Fruit fly (Drosophila melanogaster) whole organism, embryonic: ENCODE results near the gene Zdhhc8.

Experiments used
- Bgb ChIP-seq: fragments of 200-800 bp; sonication (Bioruptor generic); IDR thresholded peaks from 2 replicates; pipeline ENCODE4 v1.3.6; 2022; ENCODE audit warnings: missing biosample characterization, missing genetic modification characterization; ENCODE audit not compliant: partially characterized antibody
- CG10209 ChIP-seq: fragments of 200-800 bp; sonication (Bioruptor generic); optimal IDR thresholded peaks from 3 replicates; lab custom pipeline; 2017; ENCODE audit warnings: missing biosample characterization, mild to moderate bottlenecking, missing genetic modification characterization, missing genetic modification reagents
- CG1024 ChIP-seq: fragments of 200-800 bp; sonication (Bioruptor generic); IDR thresholded peaks from 2 replicates; pipeline ENCODE4 v1.3.6; 2022; ENCODE audit warnings: missing biosample characterization, missing genetic modification characterization
- CG10267 ChIP-seq: fragments of 200-800 bp; sonication (Bioruptor generic); optimal IDR thresholded peaks from 2 replicates; lab custom pipeline; 2018; ENCODE audit warnings: missing biosample characterization, mild to moderate bottlenecking, missing genetic modification characterization, moderate library complexity
- CG10543 ChIP-seq: fragments of 200-800 bp; sonication (Bioruptor generic); optimal IDR thresholded peaks from 3 replicates; lab custom pipeline; 2017; ENCODE audit warnings: missing biosample characterization, mild to moderate bottlenecking, missing genetic modification characterization, moderate library complexity
- CG13624 ChIP-seq: fragments of 200-800 bp; sonication (Bioruptor generic); optimal IDR thresholded peaks from 2 replicates; lab custom pipeline; 2016; ENCODE audit warnings: missing biosample characterization, missing genetic modification characterization
- CG17361 ChIP-seq: fragments of 200-800 bp; sonication (Bioruptor generic); IDR thresholded peaks from 3 replicates; pipeline ENCODE4 v1.3.6; 2022; ENCODE audit warnings: missing biosample characterization, missing genetic modification characterization
- CG2678 ChIP-seq: fragments of 200-800 bp; sonication (Bioruptor generic); optimal IDR thresholded peaks from 3 replicates; lab custom pipeline; 2019; ENCODE audit warnings: missing biosample characterization, mild to moderate bottlenecking, missing genetic modification characterization, moderate library complexity
- CG30403 ChIP-seq: fragments of 200-800 bp; sonication (Bioruptor generic); optimal IDR thresholded peaks from 3 replicates; lab custom pipeline; 2016; ENCODE audit warnings: missing biosample characterization, missing genetic modification characterization
- CG34224 ChIP-seq: fragments of 200-800 bp; sonication (Bioruptor generic); IDR thresholded peaks from 3 replicates; pipeline ENCODE4 v1.3.6; 2022; ENCODE audit warnings: missing biosample characterization, missing genetic modification characterization; ENCODE audit not compliant: partially characterized antibody
- CG43689 ChIP-seq: fragments of 200-800 bp; sonication (Bioruptor generic); IDR thresholded peaks from 2 replicates; pipeline ENCODE4 v1.3.6; 2022; ENCODE audit warnings: missing biosample characterization, missing genetic modification characterization
- CG4820 ChIP-seq: fragments of 200-800 bp; sonication (Bioruptor generic); optimal IDR thresholded peaks from 3 replicates; lab custom pipeline; 2016; ENCODE audit warnings: missing biosample characterization, missing genetic modification characterization
- CG5953 ChIP-seq: fragments of 200-800 bp; sonication (Bioruptor generic); IDR thresholded peaks from 2 replicates; pipeline ENCODE4 v1.3.6; 2022; ENCODE audit warnings: missing biosample characterization, missing genetic modification characterization
- CG9727 ChIP-seq: fragments of 200-800 bp; sonication (Bioruptor generic); optimal IDR thresholded peaks from 3 replicates; lab custom pipeline; 2017; ENCODE audit warnings: missing biosample characterization, mild to moderate bottlenecking, missing genetic modification characterization
- CoRest ChIP-seq: fragments of 200-800 bp; sonication (Bioruptor generic); optimal IDR thresholded peaks from 3 replicates; lab custom pipeline; 2018; ENCODE audit warnings: missing biosample characterization, mild to moderate bottlenecking, missing genetic modification characterization, moderate library complexity
- Gsc ChIP-seq: fragments of 200-800 bp; sonication (Bioruptor generic); IDR thresholded peaks from 2 replicates; pipeline ENCODE4 v1.3.6; 2022; ENCODE audit warnings: missing biosample characterization, missing genetic modification characterization
- HLH3B ChIP-seq: fragments of 200-800 bp; sonication (Bioruptor generic); IDR thresholded peaks from 2 replicates; pipeline ENCODE4 v1.3.6; 2022; ENCODE audit warnings: missing biosample characterization, missing genetic modification characterization
- Hmr ChIP-seq: fragments of 200-800 bp; sonication (Bioruptor generic); optimal IDR thresholded peaks from 3 replicates; lab custom pipeline; 2017; ENCODE audit warnings: mild to moderate bottlenecking, missing biosample characterization, missing genetic modification reagents, missing genetic modification characterization
- Lim3 ChIP-seq: fragments of 200-800 bp; sonication (Bioruptor generic); IDR thresholded peaks from 2 replicates; pipeline ENCODE4 v1.3.6; 2022; ENCODE audit warnings: missing biosample characterization, missing genetic modification characterization
- Nf-YB ChIP-seq: fragments of 200-800 bp; sonication (Bioruptor generic); optimal IDR thresholded peaks from 3 replicates; lab custom pipeline; 2019; ENCODE audit warnings: missing biosample characterization, mild to moderate bottlenecking, missing genetic modification characterization, moderate library complexity
- Opbp ChIP-seq: fragments of 200-800 bp; sonication (Bioruptor generic); IDR thresholded peaks from 3 replicates; pipeline ENCODE4 v1.3.6; 2022; ENCODE audit warnings: missing biosample characterization, missing genetic modification characterization; ENCODE audit not compliant: partially characterized antibody
- Rfx ChIP-seq: fragments of 200-800 bp; sonication (Bioruptor generic); IDR thresholded peaks from 2 replicates; pipeline ENCODE4 v1.3.6; 2022; ENCODE audit warnings: missing biosample characterization, missing genetic modification characterization
- Sox100B ChIP-seq: fragments of 200-800 bp; sonication (Bioruptor generic); optimal IDR thresholded peaks from 3 replicates; lab custom pipeline; 2018; ENCODE audit warnings: missing biosample characterization, mild to moderate bottlenecking, missing genetic modification characterization
- Usf ChIP-seq: fragments of 200-800 bp; sonication (Bioruptor generic); optimal IDR thresholded peaks from 2 replicates; lab custom pipeline; 2017; ENCODE audit warnings: missing genotype, missing biosample characterization, missing genetic modification characterization
- Xbp1 ChIP-seq: fragments of 200-800 bp; sonication (Bioruptor generic); optimal IDR thresholded peaks from 3 replicates; lab custom pipeline; 2016; ENCODE audit warnings: missing biosample characterization, mild to moderate bottlenecking, missing genetic modification characterization
- Xrp1 ChIP-seq: fragments of 200-800 bp; sonication (Bioruptor generic); IDR thresholded peaks from 2 replicates; pipeline ENCODE4 v1.3.6; 2022; ENCODE audit warnings: missing biosample characterization, missing genetic modification characterization
- ac ChIP-seq: fragments of 200-800 bp; sonication (Bioruptor generic); optimal IDR thresholded peaks from 3 replicates; lab custom pipeline; 2017; ENCODE audit warnings: missing biosample characterization, mild to moderate bottlenecking, missing genetic modification characterization
- bsh ChIP-seq, 2 experiments: fragments of 200-800 bp; sonication (Bioruptor generic); optimal IDR thresholded peaks; 2 replicates each; lab custom pipeline; 2017 to 2018; ENCODE audit warnings: mild to moderate bottlenecking in 2 of 2, missing biosample characterization in 2 of 2, missing genetic modification characterization in 2 of 2, moderate library complexity in 1 of 2
- btn ChIP-seq: fragments of 200-800 bp; sonication (Bioruptor generic); optimal IDR thresholded peaks from 2 replicates; lab custom pipeline; 2016; ENCODE audit warnings: missing biosample characterization, missing genetic modification characterization
- cas ChIP-seq: fragments of 200-800 bp; sonication (Bioruptor generic); IDR thresholded peaks from 2 replicates; pipeline ENCODE4 v1.3.6; 2022; ENCODE audit warnings: missing biosample characterization, missing genetic modification characterization
- chif ChIP-seq, 2 experiments: fragments of 200-800 bp; sonication (Bioruptor generic); optimal IDR thresholded peaks; 3 replicates each; lab custom pipeline; 2016; ENCODE audit warnings: missing biosample characterization in 2 of 2, missing genetic modification characterization in 2 of 2
- dan ChIP-seq: fragments of 200-800 bp; sonication (Bioruptor generic); IDR thresholded peaks from 2 replicates; pipeline ENCODE4 v1.3.6; 2022; ENCODE audit warnings: missing biosample characterization, missing genetic modification characterization
- dmrt11E ChIP-seq: fragments of 200-800 bp; sonication (Bioruptor generic); optimal IDR thresholded peaks from 3 replicates; lab custom pipeline; 2018; ENCODE audit warnings: missing biosample characterization, mild to moderate bottlenecking, missing genetic modification characterization, moderate library complexity
- dpn ChIP-seq, 2 experiments: fragments of 200-800 bp; sonication (Bioruptor generic); optimal IDR thresholded peaks; 3 replicates each; lab custom pipeline; 2016; ENCODE audit warnings: missing biosample characterization in 2 of 2, missing genetic modification characterization in 2 of 2
- en ChIP-seq: fragments of 200-800 bp; sonication (Bioruptor generic); optimal IDR thresholded peaks from 2 replicates; lab custom pipeline; 2016; ENCODE audit warnings: missing biosample characterization, missing genetic modification characterization
- fu2 ChIP-seq: fragments of 200-800 bp; sonication (Bioruptor generic); optimal IDR thresholded peaks from 2 replicates; lab custom pipeline; 2016; ENCODE audit warnings: missing biosample characterization, missing genetic modification characterization
- inv ChIP-seq: fragments of 200-800 bp; sonication (Bioruptor generic); IDR thresholded peaks from 2 replicates; pipeline ENCODE4 v1.3.6; 2022; ENCODE audit warnings: missing biosample characterization, missing genetic modification characterization; ENCODE audit not compliant: partially characterized antibody
- jigr1 ChIP-seq: fragments of 200-800 bp; sonication (Bioruptor generic); IDR thresholded peaks from 3 replicates; pipeline ENCODE4 v1.3.6; 2022; ENCODE audit warnings: missing biosample characterization, missing genetic modification characterization
- jing ChIP-seq: fragments of 200-800 bp; sonication (Bioruptor generic); optimal IDR thresholded peaks from 2 replicates; lab custom pipeline; 2018; ENCODE audit warnings: missing biosample characterization, mild to moderate bottlenecking, missing genetic modification characterization
- klu ChIP-seq: fragments of 200-800 bp; sonication (Bioruptor generic); IDR thresholded peaks from 2 replicates; pipeline ENCODE4 v1.3.6; 2022; ENCODE audit warnings: missing biosample characterization, missing genetic modification characterization
- lola ChIP-seq, 3 experiments: fragments of >200 bp in 2 of 3; fragments of 200-800 bp in 1 of 3; sonication (Bioruptor generic) in 1 of 3; optimal IDR thresholded peaks; 2 replicates each; lab custom pipeline; 2017 to 2019; ENCODE audit warnings: missing biosample characterization in 3 of 3, missing genetic modification characterization in 3 of 3, mild to moderate bottlenecking in 1 of 3, moderate library complexity in 1 of 3
- pan ChIP-seq, 4 experiments: fragments of >200 bp in 3 of 4; fragments of 200-800 bp in 1 of 4; sonication (Bioruptor generic) in 1 of 4; optimal IDR thresholded peaks in 3 of 4; IDR thresholded peaks in 1 of 4; 2 replicates each; pipeline versions ENCODE4 v1.3.6 to Lab custom; 2017 to 2022; ENCODE audit warnings: missing biosample characterization in 2 of 4, missing genetic modification characterization in 2 of 4, mixed read lengths in 1 of 4
- phol ChIP-seq: fragments of 200-800 bp; sonication (Bioruptor generic); optimal IDR thresholded peaks from 3 replicates; lab custom pipeline; 2018; ENCODE audit warnings: missing biosample characterization, mild to moderate bottlenecking, missing genetic modification characterization, moderate library complexity
- prd ChIP-seq, 3 experiments: fragments of >200 bp in 2 of 3; fragments of 200-800 bp in 1 of 3; sonication (Bioruptor generic) in 1 of 3; optimal IDR thresholded peaks in 2 of 3; IDR thresholded peaks in 1 of 3; 2 replicates in 2 of 3; 3 replicates in 1 of 3; pipeline versions ENCODE4 v1.3.6 to Lab custom; 2017 to 2022; ENCODE audit warnings: missing biosample characterization in 1 of 3, missing genetic modification characterization in 1 of 3
- ranshi ChIP-seq: fragments of 200-800 bp; sonication (Bioruptor generic); IDR thresholded peaks from 2 replicates; pipeline ENCODE4 v1.3.6; 2022; ENCODE audit warnings: missing biosample characterization, missing genetic modification characterization
- sens-2 ChIP-seq: fragments of 200-800 bp; sonication (Bioruptor generic); IDR thresholded peaks from 2 replicates; pipeline ENCODE4 v1.3.6; 2022; ENCODE audit warnings: missing biosample characterization, missing genetic modification characterization
- so ChIP-seq: fragments of 200-800 bp; sonication (Bioruptor generic); IDR thresholded peaks from 3 replicates; pipeline ENCODE4 v1.3.6; 2022; ENCODE audit warnings: missing biosample characterization, missing genetic modification characterization
- trem ChIP-seq: fragments of 200-800 bp; optimal IDR thresholded peaks from 3 replicates; lab custom pipeline; 2019; ENCODE audit warnings: missing biosample characterization, mild to moderate bottlenecking, missing genetic modification characterization, moderate library complexity
- vnd ChIP-seq: fragments of 200-800 bp; sonication (Bioruptor generic); IDR thresholded peaks from 3 replicates; pipeline ENCODE4 v1.3.6; 2022; ENCODE audit warnings: missing biosample characterization, missing genetic modification characterization; ENCODE audit not compliant: partially characterized antibody

Zdhhc8 gene

DNA sequence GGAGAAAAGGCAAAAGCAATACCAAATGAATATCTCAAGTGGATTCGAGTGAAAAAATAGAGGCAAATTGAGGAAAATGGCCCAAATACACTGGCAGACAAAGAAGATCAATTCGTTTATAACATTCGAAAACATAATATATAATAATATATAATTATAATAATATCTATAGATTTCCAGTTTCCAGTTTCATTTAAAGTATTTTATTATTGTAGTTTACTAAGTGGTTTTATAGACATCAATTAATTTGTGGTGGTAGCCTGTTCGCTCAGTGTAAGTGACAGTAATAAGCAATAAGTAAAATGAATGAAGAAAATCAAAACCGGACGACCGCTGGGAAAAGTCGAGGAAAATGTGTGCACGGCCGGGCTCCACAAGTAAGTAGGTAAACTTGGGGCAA is 5.7 kb downstream of the Zdhhc8 start (continued):
- TF ChIP-seq Opbp (GFP tag; lab: Robert Waterston, UW) (no peak), dan (GFP tag; lab: Robert Waterston, UW) (no peak), CG10209 (GFP tag; lab: Kevin White, UChicago) (no peak), Xbp1 (GFP tag; lab: Kevin White, UChicago) (peak; percentile 17), so (0 out of 3 replicates have a peak, but pooled peaks have one; percentile 22), CG1024 (GFP tag; lab: Robert Waterston, UW) (no peak), CG10267 (tag; lab: Kevin White, UChicago) (peak; percentile 56), Gsc (GFP tag; lab: Robert Waterston, UW) (no peak), HLH3B (GFP tag; lab: Robert Waterston, UW) (0 out of 2 replicates have a peak, but pooled peaks have one; percentile 32), bsh (GFP tag; optimal IDR thresholded peaks at IDR 0.05; lab: Kevin White, UChicago) (peak in 1 of 2 experiments; percentile 65), CG4820 (GFP tag; lab: Kevin White, UChicago) (no peak), Xrp1 (peak; percentile 22; the same call in 1 of the 2 replicates), CG30403 (GFP tag; lab: Kevin White, UChicago) (peak; percentile 2), CG34224 (GFP tag; lab: Robert Waterston, UW) (no peak), CG9727 (GFP tag; lab: Kevin White, UChicago) (peak; percentile 23), Lim3 (no peak), Bgb (GFP tag; lab: Robert Waterston, UW) (no peak), CG5953 (no peak), ac (GFP tag; lab: Kevin White, UChicago) (no peak), prd (optimal IDR thresholded peaks at IDR 0.05; lab: Kevin White, UChicago) (no peak), prd (GFP tag; IDR thresholded peaks at IDR 0.05; lab: Robert Waterston, UW) (peak; percentile 60), CoRest (peak; percentile 59), Usf (GFP tag; lab: Kevin White, UChicago) (no peak), inv (GFP tag; lab: Robert Waterston, UW) (no peak), Rfx (GFP tag; lab: Robert Waterston, UW) (peak; percentile 37), Hmr (GFP tag; lab: Kevin White, UChicago) (peak; percentile 6), ranshi (0 out of 2 replicates have a peak, but pooled peaks have one; percentile 21), klu (GFP tag; lab: Robert Waterston, UW) (no peak), btn (GFP tag; lab: Kevin White, UChicago) (no peak), vnd (GFP tag; lab: Robert Waterston, UW) (no peak), jigr1 (no peak), pan (optimal IDR thresholded peaks at IDR 0.05; lab: Kevin White, UChicago) (no peak), pan (GFP tag; optimal IDR thresholded peaks at IDR 0.05 in 1 of 2, IDR thresholded peaks at IDR 0.05 in 1 of 2) (peak in 1 of 2 experiments; percentile 75), dpn (GFP tag; optimal IDR thresholded peaks at IDR 0.05; lab: Kevin White, UChicago) (peak in 1 of 2 experiments; percentile 22), en (GFP tag; lab: Kevin White, UChicago) (no peak), lola (GFP tag; optimal IDR thresholded peaks at IDR 0.05; lab: Kevin White, UChicago) (peak in 1 of 3 experiments; percentile 17), CG2678 (tag; lab: Kevin White, UChicago) (peak; percentile 69), jing (GFP tag; lab: Kevin White, UChicago) (no peak), CG13624 (no peak), dmrt11E (tag; lab: Kevin White, UChicago) (peak; percentile 31), Nf-YB (peak; percentile 16), chif (GFP tag; optimal IDR thresholded peaks at IDR 0.05; lab: Kevin White, UChicago) (no peak), CG43689 (GFP tag; lab: Robert Waterston, UW) (peak; percentile 6; the same call in 1 of the 2 replicates), cas (GFP tag; lab: Robert Waterston, UW) (no peak), trem (tag; lab: Kevin White, UChicago) (peak; percentile 17), Sox100B (GFP tag; lab: Kevin White, UChicago) (peak; percentile 31), sens-2 (GFP tag; lab: Robert Waterston, UW) (no peak), fu2 (no peak), CG17361 (GFP tag; lab: Robert Waterston, UW) (peak; percentile 32; the same call in 1 of the 3 replicates), phol (peak; percentile 44), CG10543 (GFP tag; lab: Kevin White, UChicago) (no peak)
